Worm (Caenorhabditis elegans) whole organism, L4 larva: ENCODE measurements around the gene clec-245.

ENCODE experiments used
- F44E2.7 ChIP-seq: fragments of 200-800 bp; sonication (Bioruptor generic); IDR thresholded peaks from 2 replicates; pipeline ENCODE4 v2.1.2; 2022; ENCODE audit warnings: missing genetic modification characterization, missing compliant biosample characterization
- R02D3.7 ChIP-seq: fragments of 150-350 bp; sonication (generic microtip); optimal IDR thresholded peaks from 3 replicates; lab custom pipeline; 2014; ENCODE audit warnings: missing biosample characterization, missing genetic modification characterization
- Y105C5A.15 ChIP-seq: fragments of 200-800 bp; sonication (Bioruptor generic); IDR thresholded peaks from 2 replicates; pipeline ENCODE4 v1.3.6; 2022; ENCODE audit warnings: missing genetic modification characterization, missing compliant biosample characterization
- Y5F2A.4 ChIP-seq: fragments of 200-800 bp; sonication (Bioruptor generic); optimal IDR thresholded peaks from 2 replicates; lab custom pipeline; 2018; ENCODE audit warnings: mild to moderate bottlenecking, missing genetic modification characterization, missing compliant biosample characterization
- ZK337.2 ChIP-seq: fragments of 200-800 bp; sonication (Bioruptor generic); IDR thresholded peaks from 2 replicates; pipeline ENCODE4 v1.3.6; 2022; ENCODE audit warnings: missing genetic modification reagents, missing genetic modification characterization, missing compliant biosample characterization
- ZK546.5 ChIP-seq, 2 experiments: sonication (generic microtip); optimal IDR thresholded peaks; 2 replicates each; lab custom pipeline; 2017; ENCODE audit warnings: missing biosample characterization in 2 of 2, missing genetic modification characterization in 2 of 2
- arid-1 ChIP-seq: fragments of 200-800 bp; sonication (Bioruptor generic); conservative IDR thresholded peaks from 2 replicates; pipeline ENCODE4 v1.3.6; 2022; ENCODE audit warnings: missing genetic modification reagents, missing genetic modification characterization, missing compliant biosample characterization
- ceh-32 ChIP-seq: sonication (generic microtip); optimal IDR thresholded peaks from 2 replicates; lab custom pipeline; 2016; ENCODE audit warnings: mild to moderate bottlenecking, missing genetic modification characterization, missing compliant biosample characterization; ENCODE audit not compliant: poor library complexity
- ceh-44 ChIP-seq: fragments of 200-800 bp; sonication (Bioruptor generic); IDR thresholded peaks from 2 replicates; pipeline ENCODE4 v1.3.6; 2022; ENCODE audit warnings: missing genetic modification reagents, missing genetic modification characterization, missing compliant biosample characterization
- ceh-82 ChIP-seq: sonication (generic microtip); optimal IDR thresholded peaks from 2 replicates; lab custom pipeline; 2017; ENCODE audit warnings: missing biosample characterization, missing genetic modification characterization
- ces-1 ChIP-seq: fragments of 150-350 bp; sonication (generic microtip); optimal IDR thresholded peaks from 4 replicates; lab custom pipeline; 2014; ENCODE audit warnings: missing biosample characterization, missing genetic modification reagents, missing genetic modification characterization
- fkh-10 ChIP-seq: fragments of 150-350 bp; optimal IDR thresholded peaks from 2 replicates; lab custom pipeline; 2014; ENCODE audit warnings: missing biosample characterization, missing genetic modification reagents, missing genetic modification characterization
- hlh-11 ChIP-seq: fragments of 200-800 bp; sonication (Bioruptor generic); optimal IDR thresholded peaks from 2 replicates; lab custom pipeline; 2018; ENCODE audit warnings: mild to moderate bottlenecking, missing genetic modification characterization, missing compliant biosample characterization
- hmg-1.1 ChIP-seq: fragments of 200-800 bp; sonication (Bioruptor generic); IDR thresholded peaks from 2 replicates; pipeline ENCODE4 v1.3.6; 2022; ENCODE audit warnings: missing genetic modification reagents, missing genetic modification characterization, missing compliant biosample characterization
- jun-1 ChIP-seq: fragments of 150-350 bp; optimal IDR thresholded peaks from 2 replicates; lab custom pipeline; 2014; ENCODE audit warnings: missing biosample characterization, missing genetic modification reagents, missing genetic modification characterization
- lin-15B ChIP-seq: fragments of 150-350 bp; sonication (generic microtip); optimal IDR thresholded peaks from 3 replicates; lab custom pipeline; 2014; ENCODE audit warnings: missing biosample characterization, missing genetic modification characterization
- lin-38 ChIP-seq: fragments of 200-800 bp; sonication (Bioruptor generic); IDR thresholded peaks from 2 replicates; pipeline ENCODE4 v1.3.6; 2022; ENCODE audit warnings: missing genetic modification reagents, missing genetic modification characterization, missing compliant biosample characterization
- mes-2 ChIP-seq: sonication (generic microtip); optimal IDR thresholded peaks from 2 replicates; lab custom pipeline; 2016; ENCODE audit warnings: missing genotype, mild to moderate bottlenecking, missing genetic modification characterization, missing compliant biosample characterization; ENCODE audit not compliant: poor library complexity, severe bottlenecking
- nhr-11 ChIP-seq: fragments of 150-350 bp; optimal IDR thresholded peaks from 2 replicates; lab custom pipeline; 2014; ENCODE audit warnings: missing biosample characterization, missing genetic modification characterization
- nhr-6 ChIP-seq: fragments of 150-350 bp; optimal IDR thresholded peaks from 2 replicates; lab custom pipeline; 2014; ENCODE audit warnings: missing biosample characterization, missing genetic modification characterization
- spr-3 ChIP-seq: fragments of 200-800 bp; sonication (Bioruptor generic); optimal IDR thresholded peaks from 2 replicates; lab custom pipeline; 2018; ENCODE audit warnings: mild to moderate bottlenecking, missing genetic modification characterization, missing compliant biosample characterization
- unc-130 ChIP-seq: sonication (generic microtip); optimal IDR thresholded peaks from 2 replicates; lab custom pipeline; 2016; ENCODE audit warnings: missing genetic modification reagents, missing genetic modification characterization, missing compliant biosample characterization
- ztf-11 ChIP-seq: fragments of 150-350 bp; optimal IDR thresholded peaks from 2 replicates; lab custom pipeline; 2014; ENCODE audit warnings: missing biosample characterization, missing genetic modification characterization

The clec-245 gene

DNA sequence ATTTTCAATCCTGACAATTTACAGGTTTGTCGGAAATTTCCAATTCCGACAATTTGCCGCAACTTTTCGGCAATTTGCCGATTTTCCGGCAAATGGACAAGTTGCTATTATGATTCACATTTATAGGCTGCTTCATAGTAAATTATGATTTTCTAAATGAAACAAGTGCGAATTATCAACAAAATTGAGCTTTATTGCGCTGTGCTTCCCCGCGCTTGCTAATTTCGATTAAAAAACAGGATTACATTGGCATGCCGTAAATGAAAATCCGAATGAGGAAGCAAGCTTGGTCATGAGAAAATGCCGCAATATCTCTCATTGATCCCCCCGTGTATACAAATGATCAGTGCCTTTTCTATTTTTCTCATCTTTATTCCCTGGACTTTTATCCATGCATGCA lies 49.5 kb downstream of the clec-245 start, which contains the start of gene Y37H2A.10:
Y37H2A.10 (plus strand) TSS at position 301 of the 400 bp plus-strand sequence.
- TF ChIP-seq nhr-6 (tag; lab: Kevin White, UChicago) = no peak
- no peak for TF ChIP-seq ceh-44 (GFP tag; lab: Robert Waterston, UW)
- TF ChIP-seq jun-1 (tag; lab: Kevin White, UChicago) = no peak
- TF ChIP-seq ZK337.2 (GFP tag; lab: Robert Waterston, UW) = no peak
- no peak for TF ChIP-seq ZK546.5 (tag; optimal IDR thresholded peaks at IDR 0.05; lab: Kevin White, UChicago)
- TF ChIP-seq hlh-11 (tag; lab: Kevin White, UChicago) = no peak
- TF ChIP-seq ceh-32 (tag; lab: Kevin White, UChicago) = no peak
- no peak for TF ChIP-seq ztf-11 (tag; lab: Kevin White, UChicago)
- no peak for TF ChIP-seq lin-38 (GFP tag; lab: Robert Waterston, UW)
- TF ChIP-seq nhr-11 (tag; lab: Kevin White, UChicago) = no peak
- no peak for TF ChIP-seq F44E2.7 (GFP tag; lab: Robert Waterston, UW)
- no peak for TF ChIP-seq arid-1
- no peak for TF ChIP-seq Y105C5A.15 (GFP tag; lab: Robert Waterston, UW)
- TF ChIP-seq unc-130 (GFP tag; lab: Kevin White, UChicago) = no peak

DNA sequence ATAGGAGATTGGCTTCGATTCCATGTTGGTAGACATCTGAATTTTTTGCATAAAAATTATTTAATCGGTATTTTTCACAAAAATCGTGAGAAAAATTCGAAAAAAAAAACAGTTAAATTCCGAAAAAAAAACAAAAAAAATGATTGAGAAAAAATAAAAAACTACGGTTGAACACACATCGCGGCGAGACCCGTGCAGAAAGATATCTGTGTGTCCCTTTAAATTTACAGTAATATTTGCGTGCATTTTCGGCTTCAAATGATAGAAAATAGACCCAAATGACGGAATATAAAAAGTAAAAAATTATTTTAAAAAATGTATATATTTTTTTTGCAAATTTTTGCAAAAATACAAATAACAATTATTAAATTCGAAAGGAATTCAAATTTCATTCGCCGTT lies 50.5 kb downstream of the clec-245 start:
- TF ChIP-seq mes-2 (tag; lab: Kevin White, UChicago) (no peak), ces-1 (GFP tag; lab: Kevin White, UChicago) (no peak), nhr-6 (tag; lab: Kevin White, UChicago) (no peak), hmg-1.1 (GFP tag; lab: Robert Waterston, UW) (no peak), unc-130 (GFP tag; lab: Kevin White, UChicago) (no peak), fkh-10 (no peak), lin-15B (tag; lab: Kevin White, UChicago) (no peak), ceh-82 (tag; lab: Kevin White, UChicago) (no peak), R02D3.7 (tag; lab: Kevin White, UChicago) (no peak), Y5F2A.4 (no peak), spr-3 (GFP tag; lab: Kevin White, UChicago) (no peak)
